Fruit fly (Drosophila melanogaster) whole organism, embryonic: Measurements from ENCODE around the gene CG11811.
A peak's percentile ranks its signal among the peaks of the same experiment; 100 is the strongest.

Source experiments
- CG10565 ChIP-seq: fragments of 200-800 bp; sonication (Bioruptor generic); optimal IDR thresholded peaks from 3 replicates; lab custom pipeline; 2016; ENCODE audit warnings: missing biosample characterization, mild to moderate bottlenecking, missing genetic modification characterization
- CG11696 ChIP-seq: fragments of 200-800 bp; sonication (Bioruptor generic); IDR thresholded peaks from 2 replicates; pipeline ENCODE4 v1.3.6; 2022; ENCODE audit warnings: missing biosample characterization, missing genetic modification characterization
- CG1233 ChIP-seq: fragments of 200-800 bp; sonication (Bioruptor generic); optimal IDR thresholded peaks from 4 replicates; lab custom pipeline; 2018; ENCODE audit warnings: missing biosample characterization, mild to moderate bottlenecking, missing genetic modification characterization
- CG14014 ChIP-seq: fragments of 200-800 bp; sonication (Bioruptor generic); IDR thresholded peaks from 2 replicates; pipeline ENCODE4 v1.3.6; 2022; ENCODE audit warnings: missing biosample characterization, missing genetic modification characterization
- CG15696 ChIP-seq: fragments of 200-800 bp; sonication (Bioruptor generic); optimal IDR thresholded peaks from 2 replicates; lab custom pipeline; 2019; ENCODE audit warnings: missing biosample characterization, mild to moderate bottlenecking, missing genetic modification characterization, moderate library complexity
- CG16779 ChIP-seq: fragments of 200-800 bp; sonication (Bioruptor generic); IDR thresholded peaks from 2 replicates; pipeline ENCODE4 v1.3.6; 2022; ENCODE audit warnings: missing biosample characterization, missing genetic modification characterization
- CG18262 ChIP-seq: fragments of 200-800 bp; optimal IDR thresholded peaks from 3 replicates; lab custom pipeline; 2019; ENCODE audit warnings: missing biosample characterization, mild to moderate bottlenecking, missing genetic modification characterization, moderate library complexity
- CG18619 ChIP-seq: fragments of 200-800 bp; sonication (Bioruptor generic); optimal IDR thresholded peaks from 3 replicates; lab custom pipeline; 2017; ENCODE audit warnings: missing biosample characterization, mild to moderate bottlenecking, missing genetic modification characterization
- CG2202 ChIP-seq: fragments of 200-800 bp; sonication (Bioruptor generic); optimal IDR thresholded peaks from 2 replicates; lab custom pipeline; 2018; ENCODE audit warnings: missing biosample characterization, mild to moderate bottlenecking, missing genetic modification characterization
- CG2678 ChIP-seq: fragments of 200-800 bp; sonication (Bioruptor generic); optimal IDR thresholded peaks from 3 replicates; lab custom pipeline; 2019; ENCODE audit warnings: missing biosample characterization, mild to moderate bottlenecking, missing genetic modification characterization, moderate library complexity
- CG3847 ChIP-seq: fragments of 200-800 bp; sonication (Bioruptor generic); IDR thresholded peaks from 2 replicates; pipeline ENCODE4 v1.3.6; 2022; ENCODE audit warnings: missing biosample characterization, missing genetic modification characterization
- CG4328 ChIP-seq: fragments of 200-800 bp; sonication (Bioruptor generic); optimal IDR thresholded peaks from 3 replicates; lab custom pipeline; 2017; ENCODE audit warnings: missing biosample characterization, missing genetic modification reagents, missing genetic modification characterization
- CG4820 ChIP-seq: fragments of 200-800 bp; sonication (Bioruptor generic); optimal IDR thresholded peaks from 3 replicates; lab custom pipeline; 2016; ENCODE audit warnings: missing biosample characterization, missing genetic modification characterization
- CG7372 ChIP-seq: fragments of 200-800 bp; sonication (Bioruptor generic); IDR thresholded peaks from 2 replicates; pipeline ENCODE4 v1.3.6; 2022; ENCODE audit warnings: missing biosample characterization, missing genetic modification characterization
- CG8478 ChIP-seq: fragments of >200 bp; optimal IDR thresholded peaks from 2 replicates; lab custom pipeline; 2018
- CG9609 ChIP-seq: fragments of 200-800 bp; sonication (Bioruptor generic); optimal IDR thresholded peaks from 3 replicates; lab custom pipeline; 2016; ENCODE audit warnings: missing biosample characterization, missing genetic modification characterization
- CG9876 ChIP-seq: fragments of 200-800 bp; sonication (Bioruptor generic); optimal IDR thresholded peaks from 2 replicates; lab custom pipeline; 2016; ENCODE audit warnings: missing biosample characterization, missing genetic modification characterization
- CG9932 ChIP-seq: fragments of 200-800 bp; sonication (Bioruptor generic); IDR thresholded peaks from 2 replicates; pipeline ENCODE4 v1.3.6; 2022; ENCODE audit warnings: missing biosample characterization, missing genetic modification characterization
- Dfd ChIP-seq, 2 experiments: fragments of >200 bp; optimal IDR thresholded peaks; 2 replicates each; lab custom pipeline; 2017; ENCODE audit warnings: missing biosample characterization in 2 of 2, missing genetic modification characterization in 2 of 2
- Elba2 ChIP-seq: fragments of 200-800 bp; sonication (Bioruptor generic); optimal IDR thresholded peaks from 3 replicates; lab custom pipeline; 2016; ENCODE audit warnings: missing biosample characterization, missing genetic modification characterization
- HLH4C ChIP-seq: fragments of 200-800 bp; sonication (Bioruptor generic); IDR thresholded peaks from 3 replicates; pipeline ENCODE4 v1.3.6; 2022; ENCODE audit warnings: missing biosample characterization, missing genetic modification characterization; ENCODE audit not compliant: partially characterized antibody
- HLH54F ChIP-seq: fragments of 200-800 bp; sonication (Bioruptor generic); optimal IDR thresholded peaks from 3 replicates; lab custom pipeline; 2016; ENCODE audit warnings: missing biosample characterization, missing genetic modification characterization
- Hmr ChIP-seq: fragments of 200-800 bp; sonication (Bioruptor generic); optimal IDR thresholded peaks from 3 replicates; lab custom pipeline; 2017; ENCODE audit warnings: mild to moderate bottlenecking, missing biosample characterization, missing genetic modification reagents, missing genetic modification characterization
- Hr51 ChIP-seq, 2 experiments: fragments of 200-800 bp; sonication (Bioruptor generic); optimal IDR thresholded peaks; 2 replicates in 1 of 2; 3 replicates in 1 of 2; lab custom pipeline; 2016 to 2018; ENCODE audit warnings: missing biosample characterization in 2 of 2, missing genetic modification characterization in 2 of 2, mild to moderate bottlenecking in 1 of 2, moderate library complexity in 1 of 2
- Lpt ChIP-seq: fragments of >200 bp; optimal IDR thresholded peaks from 2 replicates; lab custom pipeline; 2018; ENCODE audit warnings: missing biosample characterization, missing genetic modification characterization
- MTF-1 ChIP-seq: fragments of 200-800 bp; sonication (Bioruptor generic); optimal IDR thresholded peaks from 2 replicates; lab custom pipeline; 2018; ENCODE audit warnings: missing biosample characterization, mild to moderate bottlenecking, missing genetic modification characterization, borderline replicate concordance
- Mad ChIP-seq: fragments of 200-800 bp; sonication (Bioruptor generic); optimal IDR thresholded peaks from 2 replicates; lab custom pipeline; 2016; ENCODE audit warnings: missing biosample characterization, missing genetic modification characterization
- Med ChIP-seq: fragments of 200-800 bp; sonication (Bioruptor generic); peaks from one replicate; lab custom pipeline; 2016; ENCODE audit warnings: missing biosample characterization, missing genetic modification characterization, mild to moderate bottlenecking, inconsistent platforms, moderate library complexity
- Ptx1 ChIP-seq: fragments of 200-800 bp; sonication (Bioruptor generic); IDR thresholded peaks from 2 replicates; pipeline ENCODE4 v1.3.6; 2022; ENCODE audit warnings: missing biosample characterization, missing genetic modification characterization
- Rfx ChIP-seq: fragments of 200-800 bp; sonication (Bioruptor generic); IDR thresholded peaks from 2 replicates; pipeline ENCODE4 v1.3.6; 2022; ENCODE audit warnings: missing biosample characterization, missing genetic modification characterization
- Sox102F ChIP-seq: fragments of 200-800 bp; sonication (Bioruptor generic); optimal IDR thresholded peaks from 2 replicates; lab custom pipeline; 2018; ENCODE audit warnings: missing biosample characterization, mild to moderate bottlenecking, missing genetic modification characterization, moderate library complexity
- Sry-β ChIP-seq: fragments of 200-800 bp; sonication (Bioruptor generic); optimal IDR thresholded peaks from 2 replicates; lab custom pipeline; 2018; ENCODE audit warnings: missing biosample characterization, mild to moderate bottlenecking, missing genetic modification characterization, moderate library complexity
- al ChIP-seq: fragments of 200-800 bp; sonication (Bioruptor generic); IDR thresholded peaks from 2 replicates; pipeline ENCODE4 v1.3.6; 2022; ENCODE audit warnings: missing biosample characterization, missing genetic modification characterization
- bbx ChIP-seq: fragments of 200-800 bp; sonication (Bioruptor generic); IDR thresholded peaks from 2 replicates; pipeline ENCODE4 v1.3.6; 2022; ENCODE audit warnings: missing biosample characterization, missing genetic modification characterization; ENCODE audit not compliant: partially characterized antibody
- bowl ChIP-seq: fragments of 200-800 bp; sonication (Bioruptor generic); IDR thresholded peaks from 2 replicates; pipeline ENCODE4 v1.3.6; 2022; ENCODE audit warnings: missing biosample characterization, missing genetic modification characterization
- br ChIP-seq: fragments of >200 bp; optimal IDR thresholded peaks from 2 replicates; lab custom pipeline; 2017
- dysf ChIP-seq: fragments of 200-800 bp; sonication (Bioruptor generic); IDR thresholded peaks from 3 replicates; pipeline ENCODE4 v1.3.6; 2022; ENCODE audit warnings: missing biosample characterization, missing genetic modification characterization
- emc ChIP-seq: fragments of 200-800 bp; sonication (Bioruptor generic); optimal IDR thresholded peaks from 2 replicates; lab custom pipeline; 2016; ENCODE audit warnings: missing biosample characterization, missing genetic modification characterization
- ewg ChIP-seq: fragments of 200-800 bp; sonication (Bioruptor generic); optimal IDR thresholded peaks from 3 replicates; lab custom pipeline; 2017; ENCODE audit warnings: mild to moderate bottlenecking, missing biosample characterization, missing genetic modification reagents, missing genetic modification characterization
- gfzf ChIP-seq: fragments of 200-800 bp; sonication (Bioruptor generic); optimal IDR thresholded peaks from 2 replicates; lab custom pipeline; 2016; ENCODE audit warnings: missing biosample characterization, mild to moderate bottlenecking, missing genetic modification characterization, moderate library complexity
- grau ChIP-seq: fragments of 200-800 bp; optimal IDR thresholded peaks from 3 replicates; lab custom pipeline; 2019; ENCODE audit warnings: missing biosample characterization, mild to moderate bottlenecking, missing genetic modification characterization, moderate library complexity
- gsb-n ChIP-seq: fragments of 200-800 bp; sonication (Bioruptor generic); optimal IDR thresholded peaks from 3 replicates; lab custom pipeline; 2018; ENCODE audit warnings: missing biosample characterization, mild to moderate bottlenecking, missing genetic modification characterization
- ham ChIP-seq: fragments of 200-800 bp; sonication (Bioruptor generic); IDR thresholded peaks from 2 replicates; pipeline ENCODE4 v1.3.6; 2022; ENCODE audit warnings: missing biosample characterization, missing genetic modification characterization
- inv ChIP-seq: fragments of 200-800 bp; sonication (Bioruptor generic); IDR thresholded peaks from 2 replicates; pipeline ENCODE4 v1.3.6; 2022; ENCODE audit warnings: missing biosample characterization, missing genetic modification characterization; ENCODE audit not compliant: partially characterized antibody
- lmd ChIP-seq: fragments of 200-800 bp; sonication (Bioruptor generic); IDR thresholded peaks from 2 replicates; pipeline ENCODE4 v1.3.6; 2022; ENCODE audit warnings: missing biosample characterization, missing genetic modification characterization
- pfk ChIP-seq: fragments of 200-800 bp; sonication (Bioruptor generic); optimal IDR thresholded peaks from 2 replicates; lab custom pipeline; 2018; ENCODE audit warnings: missing biosample characterization, mild to moderate bottlenecking, missing genetic modification characterization, moderate library complexity
- ranshi ChIP-seq: fragments of 200-800 bp; sonication (Bioruptor generic); IDR thresholded peaks from 2 replicates; pipeline ENCODE4 v1.3.6; 2022; ENCODE audit warnings: missing biosample characterization, missing genetic modification characterization
- salm ChIP-seq: fragments of 200-800 bp; sonication (Bioruptor generic); optimal IDR thresholded peaks from 2 replicates; lab custom pipeline; 2018; ENCODE audit warnings: missing biosample characterization, mild to moderate bottlenecking, missing genetic modification characterization
- sens ChIP-seq: fragments of 200-800 bp; sonication (Bioruptor generic); peaks from one replicate; lab custom pipeline; 2016; ENCODE audit warnings: missing biosample characterization, missing genetic modification characterization
- sisA ChIP-seq: fragments of 200-800 bp; sonication (Bioruptor generic); IDR thresholded peaks from 2 replicates; pipeline ENCODE4 v1.3.6; 2022; ENCODE audit warnings: missing biosample characterization, missing genetic modification characterization
- slbo ChIP-seq: fragments of 200-800 bp; sonication (Bioruptor generic); IDR thresholded peaks from 2 replicates; pipeline ENCODE4 v1.3.6; 2022; ENCODE audit warnings: missing biosample characterization, missing genetic modification characterization
- unc-4 ChIP-seq: fragments of 200-800 bp; sonication (Bioruptor generic); IDR thresholded peaks from 2 replicates; pipeline ENCODE4 v1.3.6; 2022; ENCODE audit warnings: missing biosample characterization, missing genetic modification characterization; ENCODE audit not compliant: partially characterized antibody

Gene CG11811

DNA sequence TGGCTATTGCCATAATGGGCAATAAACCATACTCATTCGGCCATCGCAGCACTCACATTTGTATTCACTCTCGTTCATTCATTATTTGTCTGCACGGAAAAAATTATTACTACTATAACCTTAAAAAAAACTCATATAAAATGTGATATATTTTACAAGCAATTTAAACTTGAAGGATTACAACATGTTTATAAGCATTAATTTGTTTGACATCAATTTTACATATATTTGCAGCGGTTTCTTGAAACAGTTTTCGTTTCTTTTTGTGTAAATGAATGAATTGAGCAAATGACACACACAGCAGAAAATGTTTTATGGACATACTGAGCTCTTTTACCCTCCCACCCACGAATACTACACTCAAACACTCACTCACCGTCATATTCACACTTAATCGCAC, 42.7 kb downstream of the CG11811 start (continued):
- TF ChIP-seq CG15696 (no peak), sisA (GFP tag; lab: Robert Waterston, UW) (0 out of 2 replicates have a peak, but pooled peaks have one; percentile 4), CG7372 (GFP tag; lab: Robert Waterston, UW) (no peak), CG2678 (tag; lab: Kevin White, UChicago) (peak; percentile 38), Elba2 (GFP tag; lab: Kevin White, UChicago) (no peak), bowl (GFP tag; lab: Robert Waterston, UW) (no peak), CG8478 (lab: Kevin White, UChicago) (no peak), al (peak; percentile 5; the same call in 1 of the 2 replicates), emc (GFP tag; lab: Kevin White, UChicago) (no peak), Ptx1 (GFP tag; lab: Robert Waterston, UW) (0 out of 2 replicates have a peak, but pooled peaks have one; percentile 35), dysf (GFP tag; lab: Robert Waterston, UW) (peak; percentile 26; the same call in 1 of the 3 replicates), gfzf (GFP tag; lab: Kevin White, UChicago) (no peak), Rfx (GFP tag; lab: Robert Waterston, UW) (0 out of 2 replicates have a peak, but pooled peaks have one; percentile 41), CG2202 (tag; lab: Kevin White, UChicago) (no peak), ranshi (GFP tag; lab: Robert Waterston, UW) (0 out of 2 replicates have a peak, but pooled peaks have one; percentile 6), bbx (GFP tag; lab: Robert Waterston, UW) (no peak), CG1233 (GFP tag; lab: Kevin White, UChicago) (no peak), CG18619 (no peak), Med (GFP tag; lab: Kevin White, UChicago) (peak; percentile 16), ewg (GFP tag; lab: Kevin White, UChicago) (no peak), lmd (GFP tag; lab: Robert Waterston, UW) (peak; percentile 13; the same call in 1 of the 2 replicates), salm (tag; lab: Kevin White, UChicago) (no peak), Mad (GFP tag; lab: Kevin White, UChicago) (no peak), CG10565 (no peak), inv (no peak), Sox102F (GFP tag; lab: Kevin White, UChicago) (peak; percentile 14), CG9876 (GFP tag; lab: Kevin White, UChicago) (no peak), Hr51 (GFP tag; optimal IDR thresholded peaks at IDR 0.05; lab: Kevin White, UChicago) (no peak), pfk (GFP tag; lab: Kevin White, UChicago) (no peak), grau (tag; lab: Kevin White, UChicago) (peak; percentile 7), CG14014 (GFP tag; lab: Robert Waterston, UW) (0 out of 2 replicates have a peak, but pooled peaks have one; percentile 10), HLH54F (GFP tag; lab: Kevin White, UChicago) (no peak), CG4328 (GFP tag; lab: Kevin White, UChicago) (no peak), HLH4C (GFP tag; lab: Robert Waterston, UW) (no peak), unc-4 (GFP tag; lab: Robert Waterston, UW) (no peak), sens (peak; percentile 41), CG9609 (GFP tag; lab: Kevin White, UChicago) (no peak), gsb-n (tag; lab: Kevin White, UChicago) (no peak), slbo (GFP tag; lab: Robert Waterston, UW) (peak; percentile 65), MTF-1 (GFP tag; lab: Kevin White, UChicago) (no peak), CG16779 (GFP tag; lab: Robert Waterston, UW) (no peak), Sry-β (no peak), CG4820 (no peak), ham (GFP tag; lab: Robert Waterston, UW) (no peak), Dfd (GFP tag; optimal IDR thresholded peaks at IDR 0.05; lab: Kevin White, UChicago) (no peak), Lpt (GFP tag; lab: Kevin White, UChicago) (no peak), CG9932 (peak; percentile 14; the same call in 1 of the 2 replicates), CG18262 (no peak), Hmr (peak; percentile 12), CG3847 (GFP tag; lab: Robert Waterston, UW) (no peak), CG11696 (GFP tag; lab: Robert Waterston, UW) (no peak), br (lab: Kevin White, UChicago) (no peak)
